Worm (Caenorhabditis elegans) whole organism, mixed stage, embryonic: ENCODE results near the gene W08F4.13.

Experiments used
- elt-3 ChIP-seq: fragments of 150-350 bp; optimal IDR thresholded peaks from 2 replicates; lab custom pipeline; 2014; ENCODE audit warnings: missing biosample characterization, missing genetic modification characterization
- mep-1 ChIP-seq: fragments of 150-350 bp; optimal IDR thresholded peaks from 2 replicates; lab custom pipeline; 2017; ENCODE audit warnings: missing biosample characterization, missing genetic modification reagents, missing genetic modification characterization, inconsistent platforms
- nhr-12 ChIP-seq: fragments of 150-350 bp; optimal IDR thresholded peaks from 2 replicates; lab custom pipeline; 2014; ENCODE audit warnings: missing biosample characterization, missing genetic modification characterization
- nhr-28 ChIP-seq: fragments of 150-350 bp; optimal IDR thresholded peaks from 2 replicates; lab custom pipeline; 2014; ENCODE audit warnings: missing biosample characterization, missing genetic modification characterization
- unc-39 ChIP-seq: fragments of 150-350 bp; optimal IDR thresholded peaks from 2 replicates; lab custom pipeline; 2014; ENCODE audit warnings: missing biosample characterization, missing genetic modification characterization

DNA sequence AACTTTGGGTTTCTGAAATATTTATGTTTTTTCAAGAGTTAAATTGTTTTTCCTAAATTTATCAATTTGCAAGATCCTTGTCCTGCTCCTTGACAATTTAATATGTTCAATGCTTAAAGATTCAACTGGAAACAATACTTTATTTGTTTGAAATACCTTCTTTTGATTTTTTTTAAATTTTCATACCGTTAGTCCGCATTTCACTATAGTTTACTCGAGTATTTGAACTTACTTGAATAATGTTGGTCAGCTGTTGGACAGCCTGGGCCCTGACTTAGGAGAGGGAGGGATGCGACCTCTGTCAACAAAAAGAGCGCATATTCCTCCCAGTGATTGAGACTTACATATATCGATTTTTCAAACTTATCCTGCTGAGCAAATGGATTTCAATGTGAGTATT lies 21.4 kb downstream of the W08F4.13 start, which contains the start of gene W04H10.5:
- no peak for TF ChIP-seq nhr-12
- no peak for TF ChIP-seq unc-39
- no peak for TF ChIP-seq nhr-28 (tag; lab: Kevin White, UChicago)
- TF ChIP-seq mep-1 (tag; lab: Kevin White, UChicago): no peak
- TF ChIP-seq elt-3 (tag; lab: Kevin White, UChicago): no peak
